Fruit fly (Drosophila melanogaster) whole organism, embryonic: ENCODE measurements around the gene nxf2.
A peak's percentile ranks its signal among the peaks of the same experiment; 100 is the strongest.

Source experiments
- Adf1 ChIP-seq: fragments of 200-800 bp; sonication (Bioruptor generic); IDR thresholded peaks from 2 replicates; pipeline ENCODE4 v1.3.6; 2022; ENCODE audit warnings: missing biosample characterization, missing genetic modification characterization
- B-H2 ChIP-seq: fragments of 200-800 bp; sonication (Bioruptor generic); optimal IDR thresholded peaks from 2 replicates; lab custom pipeline; 2018; ENCODE audit warnings: missing biosample characterization, mild to moderate bottlenecking, missing genetic modification characterization
- CG10543 ChIP-seq: fragments of 200-800 bp; sonication (Bioruptor generic); optimal IDR thresholded peaks from 3 replicates; lab custom pipeline; 2017; ENCODE audit warnings: missing biosample characterization, mild to moderate bottlenecking, missing genetic modification characterization, moderate library complexity
- CG10959 ChIP-seq: fragments of 200-800 bp; sonication (Bioruptor generic); IDR thresholded peaks from 2 replicates; pipeline ENCODE4 v1.3.6; 2022; ENCODE audit warnings: missing biosample characterization, missing genetic modification characterization
- CG12071 ChIP-seq: fragments of 200-800 bp; sonication (Bioruptor generic); optimal IDR thresholded peaks from 3 replicates; lab custom pipeline; 2018; ENCODE audit warnings: missing biosample characterization, mild to moderate bottlenecking, missing genetic modification characterization
- CG12155 ChIP-seq: fragments of 200-800 bp; sonication (Bioruptor generic); optimal IDR thresholded peaks from 3 replicates; lab custom pipeline; 2016; ENCODE audit warnings: missing biosample characterization, missing genetic modification characterization
- CG12942 ChIP-seq: fragments of 200-800 bp; sonication (Bioruptor generic); optimal IDR thresholded peaks from 3 replicates; lab custom pipeline; 2016; ENCODE audit warnings: missing biosample characterization, missing genetic modification characterization
- CG1602 ChIP-seq: fragments of 200-800 bp; sonication (Bioruptor generic); optimal IDR thresholded peaks from 3 replicates; lab custom pipeline; 2016; ENCODE audit warnings: missing biosample characterization, missing genetic modification characterization
- CG1647 ChIP-seq: fragments of 200-800 bp; sonication (Bioruptor generic); optimal IDR thresholded peaks from 3 replicates; lab custom pipeline; 2016; ENCODE audit warnings: missing biosample characterization, missing genetic modification characterization
- CG17359 ChIP-seq: fragments of 200-800 bp; sonication (Bioruptor generic); optimal IDR thresholded peaks from 3 replicates; lab custom pipeline; 2018; ENCODE audit warnings: missing biosample characterization, mild to moderate bottlenecking, missing genetic modification characterization, moderate library complexity
- CG17361 ChIP-seq: fragments of 200-800 bp; sonication (Bioruptor generic); IDR thresholded peaks from 3 replicates; pipeline ENCODE4 v1.3.6; 2022; ENCODE audit warnings: missing biosample characterization, missing genetic modification characterization
- CG17802 ChIP-seq: fragments of 200-800 bp; sonication (Bioruptor generic); optimal IDR thresholded peaks from 2 replicates; lab custom pipeline; 2018; ENCODE audit warnings: missing biosample characterization, mild to moderate bottlenecking, missing genetic modification characterization, moderate library complexity
- CG17912 ChIP-seq: fragments of 200-800 bp; sonication (Bioruptor generic); optimal IDR thresholded peaks from 2 replicates; lab custom pipeline; 2018; ENCODE audit warnings: missing biosample characterization, mild to moderate bottlenecking, missing genetic modification characterization
- CG2116 ChIP-seq: fragments of 200-800 bp; sonication (Bioruptor generic); optimal IDR thresholded peaks from 3 replicates; lab custom pipeline; 2018; ENCODE audit warnings: missing biosample characterization, mild to moderate bottlenecking, missing genetic modification characterization
- CG2712 ChIP-seq: fragments of 200-800 bp; optimal IDR thresholded peaks from 3 replicates; lab custom pipeline; 2019; ENCODE audit warnings: missing biosample characterization, mild to moderate bottlenecking, missing genetic modification characterization, moderate library complexity
- CG34422 ChIP-seq: fragments of 200-800 bp; sonication (Bioruptor generic); IDR thresholded peaks from 3 replicates; pipeline ENCODE4 v1.3.6; 2022; ENCODE audit warnings: missing biosample characterization, missing genetic modification characterization
- CG6654 ChIP-seq: fragments of 200-800 bp; sonication (Bioruptor generic); optimal IDR thresholded peaks from 2 replicates; lab custom pipeline; 2017; ENCODE audit warnings: missing biosample characterization, mild to moderate bottlenecking, missing genetic modification characterization
- CG7556 ChIP-seq: fragments of 200-800 bp; sonication (Bioruptor generic); optimal IDR thresholded peaks from 2 replicates; lab custom pipeline; 2017; ENCODE audit warnings: missing biosample characterization, mild to moderate bottlenecking, missing genetic modification characterization
- CG8089 ChIP-seq: fragments of 200-800 bp; sonication (Bioruptor generic); optimal IDR thresholded peaks from 3 replicates; lab custom pipeline; 2016; ENCODE audit warnings: missing biosample characterization, missing genetic modification characterization
- CG8388 ChIP-seq: fragments of 200-800 bp; sonication (Bioruptor generic); optimal IDR thresholded peaks from 2 replicates; lab custom pipeline; 2019; ENCODE audit warnings: missing biosample characterization, mild to moderate bottlenecking, missing genetic modification characterization, moderate library complexity
- CG9797 ChIP-seq: fragments of 200-800 bp; sonication (Bioruptor generic); optimal IDR thresholded peaks from 3 replicates; lab custom pipeline; 2018; ENCODE audit warnings: missing biosample characterization, mild to moderate bottlenecking, missing genetic modification characterization
- CG9932 ChIP-seq: fragments of 200-800 bp; sonication (Bioruptor generic); IDR thresholded peaks from 2 replicates; pipeline ENCODE4 v1.3.6; 2022; ENCODE audit warnings: missing biosample characterization, missing genetic modification characterization
- D19B ChIP-seq: fragments of 200-800 bp; sonication (Bioruptor generic); optimal IDR thresholded peaks from 2 replicates; lab custom pipeline; 2017; ENCODE audit warnings: missing biosample characterization, mild to moderate bottlenecking, missing genetic modification characterization
- Ets65A ChIP-seq: fragments of 200-800 bp; sonication (Bioruptor generic); peaks from one replicate; lab custom pipeline; 2016; ENCODE audit warnings: missing biosample characterization, missing genetic modification characterization
- H2.0 ChIP-seq: fragments of 200-800 bp; sonication (Bioruptor generic); IDR thresholded peaks from 2 replicates; pipeline ENCODE4 v1.3.6; 2022; ENCODE audit warnings: missing biosample characterization, missing genetic modification characterization
- Hr3 ChIP-seq: fragments of 200-800 bp; sonication (Bioruptor generic); optimal IDR thresholded peaks from 3 replicates; lab custom pipeline; 2016; ENCODE audit warnings: missing biosample characterization, missing genetic modification characterization
- Jarid2 ChIP-seq: fragments of 200-800 bp; sonication (Bioruptor generic); optimal IDR thresholded peaks from 3 replicates; lab custom pipeline; 2017; ENCODE audit warnings: mild to moderate bottlenecking, missing biosample characterization, missing genetic modification reagents, missing genetic modification characterization
- Lpt ChIP-seq: fragments of >200 bp; optimal IDR thresholded peaks from 2 replicates; lab custom pipeline; 2018; ENCODE audit warnings: missing biosample characterization, missing genetic modification characterization
- MBD-R2 ChIP-seq: fragments of 200-800 bp; sonication (Bioruptor generic); IDR thresholded peaks from 2 replicates; pipeline ENCODE4 v1.3.6; 2022; ENCODE audit warnings: missing biosample characterization, missing genetic modification characterization
- MTF-1 ChIP-seq: fragments of 200-800 bp; sonication (Bioruptor generic); optimal IDR thresholded peaks from 2 replicates; lab custom pipeline; 2018; ENCODE audit warnings: missing biosample characterization, mild to moderate bottlenecking, missing genetic modification characterization, borderline replicate concordance
- Sin3A ChIP-seq: fragments of >200 bp; optimal IDR thresholded peaks from 2 replicates; lab custom pipeline; 2018
- Trl ChIP-seq, 3 experiments: fragments of >200 bp in 2 of 3; fragments of 200-800 bp in 1 of 3; sonication (Bioruptor generic) in 1 of 3; optimal IDR thresholded peaks; 2 replicates in 1 of 3; 3 replicates in 2 of 3; lab custom pipeline; 2016 to 2017; ENCODE audit warnings: missing biosample characterization in 1 of 3, missing genetic modification characterization in 1 of 3
- ase ChIP-seq: fragments of 200-800 bp; sonication (Bioruptor generic); IDR thresholded peaks from 3 replicates; pipeline ENCODE4 v1.3.6; 2022; ENCODE audit warnings: missing biosample characterization, missing genetic modification characterization
- bab2 ChIP-seq: fragments of 200-800 bp; sonication (Bioruptor generic); optimal IDR thresholded peaks from 2 replicates; lab custom pipeline; 2016; ENCODE audit warnings: missing biosample characterization, missing genetic modification characterization
- bbx ChIP-seq: fragments of 200-800 bp; sonication (Bioruptor generic); IDR thresholded peaks from 2 replicates; pipeline ENCODE4 v1.3.6; 2022; ENCODE audit warnings: missing biosample characterization, missing genetic modification characterization; ENCODE audit not compliant: partially characterized antibody
- bcd ChIP-seq: fragments of 200-800 bp; sonication (Bioruptor generic); optimal IDR thresholded peaks from 2 replicates; lab custom pipeline; 2017; ENCODE audit warnings: missing biosample characterization, mild to moderate bottlenecking, missing genetic modification characterization
- cato ChIP-seq: fragments of 200-800 bp; sonication (Bioruptor generic); optimal IDR thresholded peaks from 2 replicates; lab custom pipeline; 2016; ENCODE audit warnings: missing biosample characterization, missing genetic modification characterization, borderline replicate concordance
- ci ChIP-seq: fragments of 200-800 bp; sonication (Bioruptor generic); IDR thresholded peaks from 3 replicates; pipeline ENCODE4 v1.3.6; 2022; ENCODE audit warnings: missing biosample characterization, missing genetic modification characterization
- crp ChIP-seq, 2 experiments: fragments of 200-800 bp; sonication (Bioruptor generic); optimal IDR thresholded peaks; 2 replicates in 1 of 2; 3 replicates in 1 of 2; lab custom pipeline; 2017; ENCODE audit warnings: missing biosample characterization in 2 of 2, missing genetic modification characterization in 2 of 2, mild to moderate bottlenecking in 1 of 2, moderate library complexity in 1 of 2
- da ChIP-seq: fragments of 200-800 bp; sonication (Bioruptor generic); optimal IDR thresholded peaks from 2 replicates; lab custom pipeline; 2016; ENCODE audit warnings: missing biosample characterization, missing genetic modification characterization
- dpn ChIP-seq, 2 experiments: fragments of 200-800 bp; sonication (Bioruptor generic); optimal IDR thresholded peaks; 3 replicates each; lab custom pipeline; 2016; ENCODE audit warnings: missing biosample characterization in 2 of 2, missing genetic modification characterization in 2 of 2
- exex ChIP-seq: fragments of 200-800 bp; sonication (Bioruptor generic); optimal IDR thresholded peaks from 4 replicates; lab custom pipeline; 2018; ENCODE audit warnings: missing biosample characterization, mild to moderate bottlenecking, missing genetic modification characterization, moderate library complexity
- eyg ChIP-seq: fragments of 200-800 bp; sonication (Bioruptor generic); optimal IDR thresholded peaks from 3 replicates; lab custom pipeline; 2016; ENCODE audit warnings: missing biosample characterization, missing genetic modification characterization
- klu ChIP-seq: fragments of 200-800 bp; sonication (Bioruptor generic); IDR thresholded peaks from 2 replicates; pipeline ENCODE4 v1.3.6; 2022; ENCODE audit warnings: missing biosample characterization, missing genetic modification characterization
- lbe ChIP-seq: fragments of 200-800 bp; sonication (Bioruptor generic); optimal IDR thresholded peaks from 2 replicates; lab custom pipeline; 2016; ENCODE audit warnings: missing biosample characterization, mild to moderate bottlenecking, missing genetic modification characterization
- p53 ChIP-seq: fragments of 200-800 bp; sonication (Bioruptor generic); optimal IDR thresholded peaks from 2 replicates; lab custom pipeline; 2016; ENCODE audit warnings: missing biosample characterization, missing genetic modification characterization
- tna ChIP-seq: fragments of 200-800 bp; sonication (Bioruptor generic); IDR thresholded peaks from 2 replicates; pipeline ENCODE4 v1.3.6; 2022; ENCODE audit warnings: missing biosample characterization, missing genetic modification characterization; ENCODE audit not compliant: partially characterized antibody
- wor ChIP-seq: fragments of 200-800 bp; sonication (Bioruptor generic); IDR thresholded peaks from 2 replicates; pipeline ENCODE4 v1.3.6; 2022; ENCODE audit warnings: missing biosample characterization, missing genetic modification characterization
- zen ChIP-seq: fragments of 200-800 bp; sonication (Bioruptor generic); optimal IDR thresholded peaks from 3 replicates; lab custom pipeline; 2018; ENCODE audit warnings: missing biosample characterization, mild to moderate bottlenecking, missing genetic modification characterization, moderate library complexity

The nxf2 gene

DNA sequence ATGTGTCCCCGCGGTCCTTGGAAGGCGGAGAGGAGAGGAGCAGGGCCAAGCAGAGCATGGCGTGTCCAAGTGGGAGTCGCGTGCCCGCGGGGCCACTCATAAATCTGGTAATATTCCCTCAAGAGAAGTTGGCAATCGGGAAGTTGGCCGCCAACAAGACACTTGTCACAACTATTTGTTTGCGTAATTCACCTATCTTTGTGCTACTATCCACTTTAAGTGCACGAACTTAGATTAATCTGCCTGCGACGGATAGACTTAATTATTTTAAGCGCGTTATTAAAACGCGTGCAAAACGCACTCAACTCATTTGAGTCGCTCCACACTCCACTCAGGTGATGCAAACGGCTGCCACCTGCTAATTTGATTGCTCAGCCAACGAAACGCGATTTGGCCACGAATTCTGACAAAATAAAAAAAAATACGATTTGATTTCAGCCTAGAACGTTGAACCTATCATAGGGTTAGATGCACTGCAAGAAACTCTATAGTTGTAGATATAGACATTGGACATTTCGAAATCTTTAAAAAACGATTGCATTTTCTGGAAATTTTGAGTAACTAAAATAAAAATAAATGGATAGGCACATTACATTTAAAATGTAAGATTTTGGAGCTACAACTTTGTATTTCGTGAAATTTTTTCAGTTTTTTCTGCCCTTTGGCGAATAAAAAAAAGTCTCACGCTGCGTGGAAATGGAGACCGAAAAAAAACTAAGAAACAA, 8.9 kb downstream of the nxf2 start (continued):
- TF ChIP-seq CG17359 (tag; lab: Kevin White, UChicago) = peak; percentile 28
- 0 out of 2 replicates have a peak, but pooled peaks have one; percentile 19 for TF ChIP-seq klu
- no peak for TF ChIP-seq Trl (optimal IDR thresholded peaks at IDR 0.05; lab: Kevin White, UChicago)
- peak; percentile 38 for TF ChIP-seq Trl (GFP tag; optimal IDR thresholded peaks at IDR 0.05; lab: Kevin White, UChicago)
- no peak for TF ChIP-seq CG9797 (GFP tag; lab: Kevin White, UChicago)
- no peak for TF ChIP-seq da (GFP tag; lab: Kevin White, UChicago)
- no peak for TF ChIP-seq CG17802 (tag; lab: Kevin White, UChicago)
- no peak for TF ChIP-seq Jarid2 (GFP tag; lab: Kevin White, UChicago)
- peak; percentile 36 for TF ChIP-seq CG1602 (GFP tag; lab: Kevin White, UChicago)
- TF ChIP-seq MBD-R2 = no peak; the same call in 1 of the 2 replicates
- no peak for TF ChIP-seq exex
- peak; percentile 29 for TF ChIP-seq bcd
- TF ChIP-seq wor (GFP tag; lab: Robert Waterston, UW) = no peak
- no peak for TF ChIP-seq bbx
- no peak for TF ChIP-seq p53 (GFP tag; lab: Kevin White, UChicago)
- TF ChIP-seq CG8388 (GFP tag; lab: Kevin White, UChicago) = peak; percentile 33
- no peak for TF ChIP-seq CG2116 (GFP tag; lab: Kevin White, UChicago)
- TF ChIP-seq CG2712 = peak; percentile 61
- no peak for TF ChIP-seq zen
- TF ChIP-seq Sin3A (lab: Kevin White, UChicago) = no peak
- TF ChIP-seq CG1647 = peak; percentile 49
- peak; percentile 57 to 61 for TF ChIP-seq dpn (GFP tag; optimal IDR thresholded peaks at IDR 0.05; lab: Kevin White, UChicago)
- peak; percentile 35 for TF ChIP-seq CG12155 (GFP tag; lab: Kevin White, UChicago)
- no peak for TF ChIP-seq cato (GFP tag; lab: Kevin White, UChicago)
- no peak for TF ChIP-seq CG17912 (GFP tag; lab: Kevin White, UChicago)
- TF ChIP-seq eyg (GFP tag; lab: Kevin White, UChicago) = no peak
- TF ChIP-seq Adf1 (GFP tag; lab: Robert Waterston, UW) = peak; percentile 33; the same call in 1 of the 2 replicates
- peak; percentile 22 for TF ChIP-seq Ets65A (GFP tag; lab: Kevin White, UChicago)
- 0 out of 3 replicates have a peak, but pooled peaks have one; percentile 33 for TF ChIP-seq CG34422 (GFP tag; lab: Robert Waterston, UW)
- TF ChIP-seq Lpt = no peak
- peak; percentile 55 for TF ChIP-seq CG7556 (GFP tag; lab: Kevin White, UChicago)
- no peak for TF ChIP-seq ase (GFP tag; lab: Robert Waterston, UW)
- TF ChIP-seq bab2 (GFP tag; lab: Kevin White, UChicago) = peak; percentile 55
- TF ChIP-seq ci (GFP tag; lab: Robert Waterston, UW) = 0 out of 3 replicates have a peak, but pooled peaks have one; percentile 21
- no peak for TF ChIP-seq CG10543
- peak; percentile 57 for TF ChIP-seq CG9932 (GFP tag; lab: Robert Waterston, UW)
- peak; percentile 31 for TF ChIP-seq CG12942 (GFP tag; lab: Kevin White, UChicago)
- no peak for TF ChIP-seq tna (GFP tag; lab: Robert Waterston, UW)
- no peak for TF ChIP-seq CG12071 (GFP tag; lab: Kevin White, UChicago)
- TF ChIP-seq Hr3 (GFP tag; lab: Kevin White, UChicago) = peak; percentile 42
- TF ChIP-seq D19B (GFP tag; lab: Kevin White, UChicago) = peak; percentile 5
- TF ChIP-seq H2.0 (GFP tag; lab: Robert Waterston, UW) = peak; percentile 32
- TF ChIP-seq CG17361 (GFP tag; lab: Robert Waterston, UW) = peak; percentile 51; the same call in 1 of the 3 replicates
- no peak for TF ChIP-seq CG10959 (GFP tag; lab: Robert Waterston, UW)
- no peak for TF ChIP-seq B-H2
- no peak for TF ChIP-seq CG6654 (GFP tag; lab: Kevin White, UChicago)
- TF ChIP-seq MTF-1 = no peak
- TF ChIP-seq lbe (GFP tag; lab: Kevin White, UChicago) = no peak
- no peak for TF ChIP-seq crp (GFP tag; optimal IDR thresholded peaks at IDR 0.05; lab: Kevin White, UChicago)
- TF ChIP-seq CG8089 (GFP tag; lab: Kevin White, UChicago) = no peak
